Worm (Caenorhabditis elegans): ENCODE measurements around the gene fbxa-165.
"Not testable (repeated sequence)": the region's sequence is repeated elsewhere in the genome, so short reads cannot be mapped to it uniquely, and the experiment has no call there.

ce11 chrII:1636392-1636791, 20.1 kb upstream of the fbxa-165 start, which contains the start of gene srg-20:
- TF ChIP-seq him-1, W03F9.2 (tag; optimal IDR thresholded peaks at IDR 0.05): not testable (repeated sequence)
